Fruit fly (Drosophila melanogaster) S2 (cell line): ENCODE measurements around the gene CG34056.

Experiments
- CG8478 ChIP-seq: fragments of >200 bp; optimal IDR thresholded peaks from 2 replicates; lab custom pipeline; 2018
- CTCF ChIP-seq, 2 experiments: fragments of >200 bp; optimal IDR thresholded peaks; 2 replicates each; lab custom pipeline; 2018

dm6 chr3L:904991-905745 lies 9.4 kb downstream of the CG34056 start:
- TF ChIP-seq CG8478 (no peak), CTCF (optimal IDR thresholded peaks at IDR 0.05; lab: Kevin White, UChicago) (no peak)
